Fruit fly (Drosophila melanogaster) whole organism, embryonic: ENCODE measurements around the gene SerRS.
A peak's percentile ranks its signal among the peaks of the same experiment; 100 is the strongest.

Source experiments
- Awh ChIP-seq: fragments of 200-800 bp; sonication (Bioruptor generic); IDR thresholded peaks from 2 replicates; pipeline ENCODE4, ENCODE4 v1.3.6; 2022; ENCODE audit warnings: missing biosample characterization, missing genetic modification characterization
- B-H1 ChIP-seq: fragments of 200-800 bp; sonication (Bioruptor generic); IDR thresholded peaks from 3 replicates; pipeline ENCODE4 v1.3.6; 2022; ENCODE audit warnings: missing biosample characterization, missing genetic modification characterization
- CG10543 ChIP-seq: fragments of 200-800 bp; sonication (Bioruptor generic); optimal IDR thresholded peaks from 3 replicates; lab custom pipeline; 2017; ENCODE audit warnings: missing biosample characterization, mild to moderate bottlenecking, missing genetic modification characterization, moderate library complexity
- CG11456 ChIP-seq: fragments of 200-800 bp; sonication (Bioruptor generic); IDR thresholded peaks from 3 replicates; pipeline ENCODE4 v1.3.6; 2022; ENCODE audit warnings: missing biosample characterization, missing genetic modification characterization
- CG11504 ChIP-seq: fragments of 200-800 bp; sonication (Bioruptor generic); optimal IDR thresholded peaks from 3 replicates; lab custom pipeline; 2019; ENCODE audit warnings: missing biosample characterization, mild to moderate bottlenecking, missing genetic modification characterization, moderate library complexity
- CG17802 ChIP-seq: fragments of 200-800 bp; sonication (Bioruptor generic); optimal IDR thresholded peaks from 2 replicates; lab custom pipeline; 2018; ENCODE audit warnings: missing biosample characterization, mild to moderate bottlenecking, missing genetic modification characterization, moderate library complexity
- CG18619 ChIP-seq: fragments of 200-800 bp; sonication (Bioruptor generic); optimal IDR thresholded peaks from 3 replicates; lab custom pipeline; 2017; ENCODE audit warnings: missing biosample characterization, mild to moderate bottlenecking, missing genetic modification characterization
- CG2129 ChIP-seq: fragments of 200-800 bp; sonication (Bioruptor generic); IDR thresholded peaks from 2 replicates; pipeline ENCODE4 v1.3.6; 2022; ENCODE audit warnings: missing biosample characterization, missing genetic modification characterization; ENCODE audit not compliant: partially characterized antibody
- CG2678 ChIP-seq: fragments of 200-800 bp; sonication (Bioruptor generic); optimal IDR thresholded peaks from 3 replicates; lab custom pipeline; 2019; ENCODE audit warnings: missing biosample characterization, mild to moderate bottlenecking, missing genetic modification characterization, moderate library complexity
- CG32532 ChIP-seq: fragments of 200-800 bp; sonication (Bioruptor generic); IDR thresholded peaks from 2 replicates; pipeline ENCODE4 v1.3.6; 2022; ENCODE audit warnings: missing biosample characterization, missing genetic modification characterization
- CG3995 ChIP-seq: fragments of 200-800 bp; sonication (Bioruptor generic); optimal IDR thresholded peaks from 3 replicates; lab custom pipeline; 2016; ENCODE audit warnings: missing biosample characterization, missing genetic modification characterization
- CG4328 ChIP-seq: fragments of 200-800 bp; sonication (Bioruptor generic); optimal IDR thresholded peaks from 3 replicates; lab custom pipeline; 2017; ENCODE audit warnings: missing biosample characterization, missing genetic modification reagents, missing genetic modification characterization
- CG4424 ChIP-seq: fragments of 200-800 bp; sonication (Bioruptor generic); optimal IDR thresholded peaks from 3 replicates; lab custom pipeline; 2016; ENCODE audit warnings: missing biosample characterization, missing genetic modification characterization
- CG5180 ChIP-seq: fragments of 200-800 bp; sonication (Bioruptor generic); optimal IDR thresholded peaks from 3 replicates; lab custom pipeline; 2017; ENCODE audit warnings: missing biosample characterization, missing genetic modification characterization, mild to moderate bottlenecking, moderate library complexity, missing genetic modification reagents
- CG5953 ChIP-seq: fragments of 200-800 bp; sonication (Bioruptor generic); IDR thresholded peaks from 2 replicates; pipeline ENCODE4 v1.3.6; 2022; ENCODE audit warnings: missing biosample characterization, missing genetic modification characterization
- CG6175 ChIP-seq: fragments of 200-800 bp; sonication (Bioruptor generic); IDR thresholded peaks from 3 replicates; pipeline ENCODE4 v1.3.6; 2022; ENCODE audit warnings: missing biosample characterization, missing genetic modification characterization
- CG6272 ChIP-seq: fragments of 200-800 bp; sonication (Bioruptor generic); IDR thresholded peaks from 2 replicates; pipeline ENCODE4 v1.3.6; 2022; ENCODE audit warnings: missing biosample characterization, missing genetic modification characterization
- CG6813 ChIP-seq: fragments of 200-800 bp; sonication (Bioruptor generic); optimal IDR thresholded peaks from 2 replicates; lab custom pipeline; 2017; ENCODE audit warnings: missing biosample characterization, missing genetic modification characterization, mild to moderate bottlenecking, moderate library complexity, missing genetic modification reagents
- CG7372 ChIP-seq: fragments of 200-800 bp; sonication (Bioruptor generic); IDR thresholded peaks from 2 replicates; pipeline ENCODE4 v1.3.6; 2022; ENCODE audit warnings: missing biosample characterization, missing genetic modification characterization
- CG7556 ChIP-seq: fragments of 200-800 bp; sonication (Bioruptor generic); optimal IDR thresholded peaks from 2 replicates; lab custom pipeline; 2017; ENCODE audit warnings: missing biosample characterization, mild to moderate bottlenecking, missing genetic modification characterization
- CG8765 ChIP-seq: fragments of 200-800 bp; sonication (Bioruptor generic); IDR thresholded peaks from 2 replicates; pipeline ENCODE4 v1.3.6; 2022; ENCODE audit warnings: missing biosample characterization, missing genetic modification characterization
- CG9437 ChIP-seq: fragments of 200-800 bp; sonication (Bioruptor generic); optimal IDR thresholded peaks from 2 replicates; lab custom pipeline; 2018; ENCODE audit warnings: missing biosample characterization, mild to moderate bottlenecking, missing genetic modification characterization
- CG9727 ChIP-seq: fragments of 200-800 bp; sonication (Bioruptor generic); optimal IDR thresholded peaks from 3 replicates; lab custom pipeline; 2017; ENCODE audit warnings: missing biosample characterization, mild to moderate bottlenecking, missing genetic modification characterization
- Dad ChIP-seq: fragments of 200-800 bp; sonication (Bioruptor generic); optimal IDR thresholded peaks from 3 replicates; lab custom pipeline; 2016; ENCODE audit warnings: missing biosample characterization, missing genetic modification characterization
- Dip3 ChIP-seq: fragments of 200-800 bp; sonication (Bioruptor generic); optimal IDR thresholded peaks from 3 replicates; lab custom pipeline; 2016; ENCODE audit warnings: missing biosample characterization, missing genetic modification characterization
- E2f2 ChIP-seq: fragments of 200-800 bp; sonication (Bioruptor generic); IDR thresholded peaks from 2 replicates; pipeline ENCODE4 v1.3.6; 2022; ENCODE audit warnings: missing biosample characterization, missing genetic modification characterization
- Ets65A ChIP-seq: fragments of 200-800 bp; sonication (Bioruptor generic); peaks from one replicate; lab custom pipeline; 2016; ENCODE audit warnings: missing biosample characterization, missing genetic modification characterization
- Ets97D ChIP-seq: fragments of 200-800 bp; sonication (Bioruptor generic); optimal IDR thresholded peaks from 3 replicates; lab custom pipeline; 2016; ENCODE audit warnings: missing biosample characterization, missing genetic modification characterization
- Mes4 ChIP-seq: fragments of 200-800 bp; sonication (Bioruptor generic); optimal IDR thresholded peaks from 2 replicates; lab custom pipeline; 2016; ENCODE audit warnings: missing biosample characterization, missing genetic modification characterization
- Neu2 ChIP-seq: fragments of 200-800 bp; sonication (Bioruptor generic); optimal IDR thresholded peaks from 3 replicates; lab custom pipeline; 2016; ENCODE audit warnings: missing biosample characterization, missing genetic modification characterization, borderline replicate concordance
- Nf-YA ChIP-seq: fragments of 200-800 bp; sonication (Bioruptor generic); IDR thresholded peaks from 2 replicates; pipeline ENCODE4 v1.3.6; 2022; ENCODE audit warnings: missing biosample characterization, missing genetic modification characterization
- Taf1 ChIP-seq: fragments of 200-800 bp; sonication (Bioruptor generic); IDR thresholded peaks from 2 replicates; pipeline ENCODE4 v1.3.6; 2022; ENCODE audit warnings: missing biosample characterization, missing genetic modification characterization
- cas ChIP-seq: fragments of 200-800 bp; sonication (Bioruptor generic); IDR thresholded peaks from 2 replicates; pipeline ENCODE4 v1.3.6; 2022; ENCODE audit warnings: missing biosample characterization, missing genetic modification characterization
- ci ChIP-seq: fragments of 200-800 bp; sonication (Bioruptor generic); IDR thresholded peaks from 3 replicates; pipeline ENCODE4 v1.3.6; 2022; ENCODE audit warnings: missing biosample characterization, missing genetic modification characterization
- esg ChIP-seq: fragments of 200-800 bp; sonication (Bioruptor generic); conservative IDR thresholded peaks from 2 replicates; pipeline ENCODE4 v1.3.6; 2022; ENCODE audit warnings: missing biosample characterization, missing genetic modification characterization
- grn ChIP-seq: fragments of 200-800 bp; sonication (Bioruptor generic); optimal IDR thresholded peaks from 3 replicates; lab custom pipeline; 2017; ENCODE audit warnings: missing biosample characterization, missing genetic modification characterization
- gsb ChIP-seq: fragments of 200-800 bp; sonication (Bioruptor generic); IDR thresholded peaks from 2 replicates; pipeline ENCODE4 v1.3.6; 2022; ENCODE audit warnings: missing biosample characterization, missing genetic modification characterization
- hkb ChIP-seq, 2 experiments: fragments of 200-800 bp in 1 of 2; fragments of >200 bp in 1 of 2; sonication (Bioruptor generic) in 1 of 2; IDR thresholded peaks in 1 of 2; optimal IDR thresholded peaks in 1 of 2; 2 replicates each; pipeline versions ENCODE4 v1.3.6 to Lab custom; 2017 to 2022; ENCODE audit warnings: missing biosample characterization in 1 of 2, missing genetic modification characterization in 1 of 2
- jumu ChIP-seq: fragments of 200-800 bp; sonication (Bioruptor generic); optimal IDR thresholded peaks from 3 replicates; lab custom pipeline; 2016; ENCODE audit warnings: missing biosample characterization, missing genetic modification characterization
- mam ChIP-seq: fragments of 200-800 bp; sonication (Bioruptor generic); optimal IDR thresholded peaks from 3 replicates; lab custom pipeline; 2016; ENCODE audit warnings: missing biosample characterization, missing genetic modification characterization
- nom ChIP-seq: fragments of 200-800 bp; sonication (Bioruptor generic); optimal IDR thresholded peaks from 2 replicates; lab custom pipeline; 2017; ENCODE audit warnings: missing biosample characterization, missing genetic modification characterization, mild to moderate bottlenecking, moderate library complexity, missing genetic modification reagents
- pum ChIP-seq: fragments of 200-800 bp; sonication (Bioruptor generic); optimal IDR thresholded peaks from 2 replicates; lab custom pipeline; 2016; ENCODE audit warnings: missing biosample characterization, missing genetic modification characterization
- rib ChIP-seq: fragments of 200-800 bp; sonication (Bioruptor generic); IDR thresholded peaks from 2 replicates; pipeline ENCODE4 v1.3.6; 2022; ENCODE audit warnings: missing biosample characterization, missing genetic modification characterization
- row ChIP-seq: fragments of 200-800 bp; sonication (Bioruptor generic); IDR thresholded peaks from 3 replicates; pipeline ENCODE4 v1.3.6; 2022; ENCODE audit warnings: missing biosample characterization, missing genetic modification characterization
- slou ChIP-seq: fragments of 200-800 bp; sonication (Bioruptor generic); optimal IDR thresholded peaks from 3 replicates; lab custom pipeline; 2016; ENCODE audit warnings: missing biosample characterization, missing genetic modification characterization
- sug ChIP-seq: fragments of 200-800 bp; optimal IDR thresholded peaks from 2 replicates; lab custom pipeline; 2019; ENCODE audit warnings: missing biosample characterization, mild to moderate bottlenecking, missing genetic modification characterization, moderate library complexity
- tgo ChIP-seq: fragments of 200-800 bp; sonication (Bioruptor generic); IDR thresholded peaks from 3 replicates; pipeline ENCODE4 v1.3.6; 2022; ENCODE audit warnings: missing biosample characterization, missing genetic modification characterization
- zen2 ChIP-seq: fragments of 200-800 bp; sonication (Bioruptor generic); IDR thresholded peaks from 3 replicates; pipeline ENCODE4 v1.3.6; 2022; ENCODE audit warnings: missing biosample characterization, missing genetic modification characterization; ENCODE audit not compliant: partially characterized antibody

Gene SerRS

DNA sequence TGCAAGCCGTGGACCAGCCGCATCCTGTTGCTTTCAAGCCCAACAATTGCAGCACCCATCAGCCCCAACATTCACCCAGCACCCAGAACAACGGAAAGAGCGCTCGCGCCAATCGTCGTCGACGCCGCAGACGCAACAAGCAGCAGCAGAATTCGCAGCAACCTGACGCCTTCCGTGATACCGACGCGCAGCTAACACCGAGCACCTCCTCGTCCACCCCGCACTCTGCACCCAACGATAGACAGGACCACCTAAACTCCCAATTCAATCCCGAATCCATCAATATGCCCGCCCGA, 22.4 kb upstream of the SerRS start:
- TF ChIP-seq CG11456 (GFP tag; lab: Robert Waterston, UW): 0 out of 3 replicates have a peak, but pooled peaks have one; percentile 22
- TF ChIP-seq CG32532: 0 out of 2 replicates have a peak, but pooled peaks have one; percentile 10
- peak; percentile 44 for TF ChIP-seq Ets65A
- TF ChIP-seq CG6175 (GFP tag; lab: Robert Waterston, UW): no peak
- TF ChIP-seq hkb (optimal IDR thresholded peaks at IDR 0.05; lab: Kevin White, UChicago): peak; percentile 94
- no peak for TF ChIP-seq hkb (GFP tag; IDR thresholded peaks at IDR 0.05; lab: Robert Waterston, UW)
- TF ChIP-seq Awh (GFP tag; lab: Robert Waterston, UW): no peak
- TF ChIP-seq row: 0 out of 3 replicates have a peak, but pooled peaks have one; percentile 1

DNA sequence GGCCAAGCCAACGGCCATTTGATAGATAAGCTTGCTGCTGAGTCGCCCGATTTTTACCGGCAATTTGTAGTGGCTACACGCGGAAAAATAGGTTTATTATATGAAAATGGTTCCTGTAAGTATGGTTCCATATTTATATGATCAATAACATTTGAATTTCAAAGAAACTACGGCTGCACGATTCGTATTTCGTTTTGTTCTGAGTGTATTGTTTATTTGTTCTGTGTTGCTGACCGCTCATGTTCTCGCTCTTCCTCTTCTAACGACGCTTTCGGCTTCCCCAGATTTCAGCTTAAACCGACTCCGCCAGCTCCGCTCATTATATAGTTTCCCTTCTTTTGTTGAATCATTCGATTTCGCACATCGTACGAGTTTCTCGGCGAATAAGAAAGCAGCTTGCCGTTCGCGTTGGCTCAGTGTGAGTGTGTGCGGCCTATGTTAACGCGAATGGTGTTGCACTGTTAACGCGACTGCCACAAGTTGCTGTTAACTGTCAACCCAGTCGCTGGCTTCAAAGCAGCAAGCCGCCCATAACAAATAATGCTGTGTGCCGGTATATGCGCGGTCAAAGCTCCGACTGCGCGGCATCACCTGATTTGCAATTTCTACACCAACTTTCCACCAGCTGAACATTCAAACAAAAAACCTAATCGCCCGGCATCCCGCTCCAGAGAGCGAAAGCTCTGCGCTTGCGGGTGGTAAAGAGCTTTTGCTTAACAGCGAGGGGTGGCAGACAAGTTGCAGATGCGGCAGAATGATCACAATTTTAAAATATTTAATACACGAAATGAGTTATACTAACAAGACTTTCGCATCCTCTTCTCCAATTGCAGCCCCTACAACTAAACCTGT, 21.8 kb upstream of the SerRS start:
- TF ChIP-seq cas (GFP tag; lab: Robert Waterston, UW) (0 out of 2 replicates have a peak, but pooled peaks have one; percentile 5), sug (tag; lab: Kevin White, UChicago) (peak; percentile 61), ci (GFP tag; lab: Robert Waterston, UW) (0 out of 3 replicates have a peak, but pooled peaks have one; percentile 23), jumu (GFP tag; lab: Kevin White, UChicago) (no peak), CG9437 (GFP tag; lab: Kevin White, UChicago) (peak; percentile 17), zen2 (GFP tag; lab: Robert Waterston, UW) (no peak), CG4328 (no peak), CG7556 (peak; percentile 40), CG2678 (tag; lab: Kevin White, UChicago) (peak; percentile 37), nom (GFP tag; lab: Kevin White, UChicago) (no peak), CG6813 (no peak), CG4424 (GFP tag; lab: Kevin White, UChicago) (no peak), Mes4 (GFP tag; lab: Kevin White, UChicago) (no peak), CG8765 (no peak), esg (GFP tag; lab: Robert Waterston, UW) (no peak), Dip3 (GFP tag; lab: Kevin White, UChicago) (peak; percentile 69), CG7372 (GFP tag; lab: Robert Waterston, UW) (no peak), CG18619 (GFP tag; lab: Kevin White, UChicago) (peak; percentile 14), CG6272 (GFP tag; lab: Robert Waterston, UW) (0 out of 2 replicates have a peak, but pooled peaks have one; percentile 22), mam (GFP tag; lab: Kevin White, UChicago) (peak; percentile 52), CG5180 (GFP tag; lab: Kevin White, UChicago) (no peak), pum (GFP tag; lab: Kevin White, UChicago) (no peak), CG9727 (GFP tag; lab: Kevin White, UChicago) (peak; percentile 38), CG2129 (GFP tag; lab: Robert Waterston, UW) (no peak), rib (GFP tag; lab: Robert Waterston, UW) (peak; percentile 16; the same call in 1 of the 2 replicates), Taf1 (GFP tag; lab: Robert Waterston, UW) (peak; percentile 50), gsb (GFP tag; lab: Robert Waterston, UW) (no peak), Nf-YA (no peak), CG5953 (GFP tag; lab: Robert Waterston, UW) (no peak), E2f2 (GFP tag; lab: Robert Waterston, UW) (peak; percentile 43; the same call in 1 of the 2 replicates), B-H1 (GFP tag; lab: Robert Waterston, UW) (no peak), grn (no peak), CG17802 (no peak), CG3995 (no peak), slou (no peak), Ets97D (GFP tag; lab: Kevin White, UChicago) (no peak), CG11504 (peak; percentile 27), Dad (no peak), Neu2 (no peak), tgo (GFP tag; lab: Robert Waterston, UW) (no peak), CG10543 (GFP tag; lab: Kevin White, UChicago) (no peak)
